Fruit fly (Drosophila melanogaster) whole organism, wandering third instar larva: ENCODE data around the gene mRpS30.

Source experiments
- Abd-B ChIP-seq: fragments of >200 bp; optimal IDR thresholded peaks from 2 replicates; lab custom pipeline; 2017; ENCODE audit warnings: missing biosample characterization, missing genetic modification characterization
- CG32264 ChIP-seq: fragments of 200-800 bp; sonication (Bioruptor generic); optimal IDR thresholded peaks from 2 replicates; lab custom pipeline; 2016; ENCODE audit warnings: missing biosample characterization, missing genetic modification characterization
- CG9705 ChIP-seq: fragments of 200-800 bp; sonication (Bioruptor generic); optimal IDR thresholded peaks from 2 replicates; lab custom pipeline; 2018; ENCODE audit warnings: missing biosample characterization, mild to moderate bottlenecking, missing genetic modification characterization
- CrebA ChIP-seq: fragments of 200-800 bp; sonication (Bioruptor generic); optimal IDR thresholded peaks from 2 replicates; lab custom pipeline; 2016; ENCODE audit warnings: missing biosample characterization, mild to moderate bottlenecking, missing genetic modification characterization, borderline replicate concordance
- Dfd ChIP-seq: fragments of >200 bp; optimal IDR thresholded peaks from 2 replicates; lab custom pipeline; 2017; ENCODE audit warnings: missing biosample characterization, missing genetic modification characterization
- Dif ChIP-seq: fragments of 200-275, 200-300 bp; sonication (Bioruptor generic); optimal IDR thresholded peaks from 2 replicates; lab custom pipeline; 2018; ENCODE audit warnings: missing biosample characterization, missing genetic modification characterization; ENCODE audit not compliant: partially characterized antibody
- GATAd ChIP-seq: sonication (Bioruptor generic); optimal IDR thresholded peaks from 2 replicates; lab custom pipeline; 2016; ENCODE audit warnings: missing biosample characterization, missing genetic modification characterization
- HLH106 ChIP-seq: fragments of 200-800 bp; optimal IDR thresholded peaks from 3 replicates; lab custom pipeline; 2019; ENCODE audit warnings: missing biosample characterization, mild to moderate bottlenecking, missing genetic modification characterization, moderate library complexity
- Hr83 ChIP-seq: fragments of 200-300 bp; sonication (Bioruptor generic); optimal IDR thresholded peaks from 2 replicates; lab custom pipeline; 2016; ENCODE audit warnings: missing biosample characterization, mild to moderate bottlenecking, missing genetic modification characterization, moderate library complexity; ENCODE audit not compliant: poor library complexity, severe bottlenecking
- Jra ChIP-seq: sonication (Bioruptor generic); optimal IDR thresholded peaks from 2 replicates; lab custom pipeline; 2016; ENCODE audit warnings: missing biosample characterization, missing genetic modification characterization
- Mio ChIP-seq: sonication (Bioruptor generic); optimal IDR thresholded peaks from 2 replicates; lab custom pipeline; 2016; ENCODE audit warnings: missing biosample characterization, missing genetic modification characterization
- Myc ChIP-seq: fragments of >200 bp; optimal IDR thresholded peaks from 2 replicates; lab custom pipeline; 2017
- N ChIP-seq: fragments of >200 bp; optimal IDR thresholded peaks from 2 replicates; lab custom pipeline; 2018; ENCODE audit warnings: missing biosample characterization, missing external identifiers, missing genetic modification characterization
- Rel ChIP-seq, 2 experiments: fragments of 200-800 bp; sonication (Bioruptor generic) in 1 of 2; optimal IDR thresholded peaks; 2 replicates in 1 of 2; 3 replicates in 1 of 2; lab custom pipeline; 2016 to 2019; ENCODE audit warnings: mild to moderate bottlenecking in 2 of 2, missing biosample characterization in 2 of 2, missing genetic modification characterization in 2 of 2, moderate library complexity in 1 of 2
- Vsx2 ChIP-seq: fragments of 200-300, 225-300 bp; sonication (Bioruptor generic); optimal IDR thresholded peaks from 2 replicates; lab custom pipeline; 2018; ENCODE audit warnings: missing biosample characterization, missing genetic modification characterization; ENCODE audit not compliant: partially characterized antibody
- br ChIP-seq: fragments of 200-800 bp; sonication (Bioruptor generic); optimal IDR thresholded peaks from 2 replicates; lab custom pipeline; 2016; ENCODE audit warnings: missing biosample characterization, missing genetic modification characterization
- brk ChIP-seq: fragments of 200-800 bp; sonication (Bioruptor generic); optimal IDR thresholded peaks from 2 replicates; lab custom pipeline; 2016; ENCODE audit warnings: missing biosample characterization, mild to moderate bottlenecking, missing genetic modification characterization
- dl ChIP-seq, 2 experiments: fragments of 175-275, 200-275 bp in 1 of 2; fragments of 200-275 bp in 1 of 2; sonication (Bioruptor generic); optimal IDR thresholded peaks; lab custom pipeline; 2018; ENCODE audit warnings: mild to moderate bottlenecking in 2 of 2, missing biosample characterization in 2 of 2, missing genetic modification characterization in 2 of 2, moderate library complexity in 2 of 2; ENCODE audit not compliant: partially characterized antibody in 2 of 2, insufficient read depth in 1 of 2
- dmrt93B ChIP-seq: fragments of 200-800 bp; sonication (Bioruptor generic); optimal IDR thresholded peaks from 2 replicates; lab custom pipeline; 2018; ENCODE audit warnings: missing biosample characterization, mild to moderate bottlenecking, missing genetic modification characterization
- dsf ChIP-seq: sonication (Bioruptor generic); optimal IDR thresholded peaks from 2 replicates; lab custom pipeline; 2016; ENCODE audit warnings: missing biosample characterization, missing genetic modification characterization, borderline replicate concordance
- ey ChIP-seq: fragments of 200-800 bp; sonication (Bioruptor generic); optimal IDR thresholded peaks from 2 replicates; lab custom pipeline; 2016; ENCODE audit warnings: missing biosample characterization, missing genetic modification characterization
- fru ChIP-seq: fragments of 200-800 bp; sonication (Bioruptor generic); optimal IDR thresholded peaks from 3 replicates; lab custom pipeline; 2016; ENCODE audit warnings: missing biosample characterization, mild to moderate bottlenecking, missing genetic modification characterization
- h ChIP-seq: fragments of 200-800 bp; sonication (Bioruptor generic); optimal IDR thresholded peaks from 3 replicates; lab custom pipeline; 2016; ENCODE audit warnings: missing biosample characterization, mild to moderate bottlenecking, missing genetic modification characterization
- jim ChIP-seq: fragments of 175-275, 200-325 bp; sonication (Bioruptor generic); optimal IDR thresholded peaks from 2 replicates; lab custom pipeline; 2016; ENCODE audit warnings: missing biosample characterization, mild to moderate bottlenecking, missing genetic modification characterization
- lola ChIP-seq: fragments of >200 bp; optimal IDR thresholded peaks from 2 replicates; lab custom pipeline; 2017; ENCODE audit warnings: missing biosample characterization, missing genetic modification characterization
- pan ChIP-seq: fragments of >200 bp; optimal IDR thresholded peaks from 2 replicates; lab custom pipeline; 2017
- rgr ChIP-seq: fragments of 200-800 bp; sonication (Bioruptor generic); optimal IDR thresholded peaks from 3 replicates; lab custom pipeline; 2016; ENCODE audit warnings: missing biosample characterization, mild to moderate bottlenecking, missing genetic modification characterization
- sage ChIP-seq: fragments of 200-800 bp; sonication (Bioruptor generic); optimal IDR thresholded peaks from 2 replicates; lab custom pipeline; 2016; ENCODE audit warnings: missing biosample characterization, mild to moderate bottlenecking, missing genetic modification characterization
- sv ChIP-seq: fragments of 200-800 bp; sonication (Bioruptor generic); optimal IDR thresholded peaks from 3 replicates; lab custom pipeline; 2016; ENCODE audit warnings: missing biosample characterization, missing genetic modification characterization
- tai ChIP-seq: sonication (Bioruptor generic); optimal IDR thresholded peaks from 2 replicates; lab custom pipeline; 2016; ENCODE audit warnings: missing biosample characterization, missing genetic modification characterization
- usp ChIP-seq: fragments of >200 bp; optimal IDR thresholded peaks from 2 replicates; lab custom pipeline; 2017; ENCODE audit warnings: missing biosample characterization, missing genetic modification characterization
- woc ChIP-seq: sonication (Bioruptor generic); optimal IDR thresholded peaks from 2 replicates; lab custom pipeline; 2016; ENCODE audit warnings: missing biosample characterization, mild to moderate bottlenecking, missing genetic modification characterization

The mRpS30 gene

DNA sequence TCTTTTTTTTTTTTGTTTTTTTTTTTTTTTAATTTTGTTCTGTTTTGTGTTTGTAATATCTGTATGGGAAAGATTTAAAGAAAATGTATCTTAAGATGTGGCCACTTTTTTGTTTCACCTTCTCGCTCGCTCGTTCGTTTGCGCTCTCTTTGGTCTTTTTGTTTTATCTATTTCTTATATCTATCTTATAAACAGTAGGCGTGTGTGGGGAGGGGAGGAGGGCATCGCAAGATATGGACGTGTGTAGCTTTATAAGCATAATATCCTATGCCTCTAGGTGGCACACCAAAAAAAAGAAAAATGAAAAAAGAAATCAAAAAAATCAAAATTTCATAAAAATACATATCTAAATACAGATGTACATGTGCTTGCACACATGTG, 26.8 kb downstream of the mRpS30 start:
- no peak for TF ChIP-seq rgr (GFP tag; lab: Kevin White, UChicago)
- TF ChIP-seq h (GFP tag; lab: Kevin White, UChicago) = no peak
- no peak for TF ChIP-seq CG32264 (GFP tag; lab: Kevin White, UChicago)
- no peak for TF ChIP-seq pan (lab: Kevin White, UChicago)
- no peak for TF ChIP-seq woc
- TF ChIP-seq lola (GFP tag; lab: Kevin White, UChicago) = no peak
- TF ChIP-seq dmrt93B (GFP tag; lab: Kevin White, UChicago) = no peak
- no peak for TF ChIP-seq ey
- no peak for TF ChIP-seq Jra
- TF ChIP-seq CG9705 (GFP tag; lab: Kevin White, UChicago) = no peak
- no peak for TF ChIP-seq dsf (GFP tag; lab: Kevin White, UChicago)
- TF ChIP-seq brk (GFP tag; lab: Kevin White, UChicago) = no peak
- no peak for TF ChIP-seq Mio (GFP tag; lab: Kevin White, UChicago)
- TF ChIP-seq Dif = no peak
- no peak for TF ChIP-seq sage
- TF ChIP-seq GATAd (GFP tag; lab: Kevin White, UChicago) = no peak
- TF ChIP-seq CrebA (GFP tag; lab: Kevin White, UChicago) = no peak
- no peak for TF ChIP-seq fru (GFP tag; lab: Kevin White, UChicago)

DNA sequence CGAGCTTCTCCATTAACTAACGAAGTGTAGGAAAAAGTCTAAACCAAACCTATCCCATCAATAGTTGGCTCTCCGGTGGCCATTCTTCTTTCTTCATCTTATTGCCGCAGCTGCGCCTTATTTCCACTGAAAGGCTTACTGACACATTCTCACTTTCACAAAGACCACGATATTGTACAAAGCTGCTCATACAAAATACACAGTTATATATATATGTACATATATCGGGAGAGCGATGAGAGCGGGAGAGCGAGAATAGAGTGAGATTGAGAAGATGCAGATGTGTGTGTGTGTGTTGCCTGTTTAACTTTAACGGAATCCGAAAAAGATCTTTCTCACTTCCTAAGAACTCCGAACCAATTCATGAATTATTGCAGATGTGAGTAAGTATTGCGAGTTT, 27.4 kb downstream of the mRpS30 start:
- TF ChIP-seq dmrt93B (GFP tag; lab: Kevin White, UChicago) (no peak), sage (peak; percentile 49), h (GFP tag; lab: Kevin White, UChicago) (no peak), fru (GFP tag; lab: Kevin White, UChicago) (peak; percentile 20), HLH106 (tag; lab: Kevin White, UChicago) (no peak), dl (GFP tag; optimal IDR thresholded peaks at IDR 0.05; lab: Kevin White, UChicago; ENCODE audit: insufficient read depth in 1 of 2, partially characterized antibody in 2 of 2) (peak in 1 of 2 experiments; percentile 79), rgr (GFP tag; lab: Kevin White, UChicago) (no peak), Dfd (no peak), brk (GFP tag; lab: Kevin White, UChicago) (no peak), Abd-B (GFP tag; lab: Kevin White, UChicago) (no peak), GATAd (GFP tag; lab: Kevin White, UChicago) (no peak), CrebA (GFP tag; lab: Kevin White, UChicago) (no peak), Vsx2 (peak; percentile 28), pan (lab: Kevin White, UChicago) (no peak), lola (GFP tag; lab: Kevin White, UChicago) (no peak), usp (GFP tag; lab: Kevin White, UChicago) (no peak), dsf (GFP tag; lab: Kevin White, UChicago) (no peak), Mio (GFP tag; lab: Kevin White, UChicago) (no peak), N (GFP tag; lab: Kevin White, UChicago) (peak; percentile 17), Rel (GFP tag; optimal IDR thresholded peaks at IDR 0.05; lab: Kevin White, UChicago) (peak; percentile 44), Rel (tag; optimal IDR thresholded peaks at IDR 0.05; lab: Kevin White, UChicago) (no peak), ey (no peak), br (GFP tag; lab: Kevin White, UChicago) (no peak), jim (no peak), Dif (peak; percentile 72), CG32264 (GFP tag; lab: Kevin White, UChicago) (no peak), tai (GFP tag; lab: Kevin White, UChicago) (peak; percentile 17), Hr83 (GFP tag; lab: Kevin White, UChicago) (no peak)

DNA sequence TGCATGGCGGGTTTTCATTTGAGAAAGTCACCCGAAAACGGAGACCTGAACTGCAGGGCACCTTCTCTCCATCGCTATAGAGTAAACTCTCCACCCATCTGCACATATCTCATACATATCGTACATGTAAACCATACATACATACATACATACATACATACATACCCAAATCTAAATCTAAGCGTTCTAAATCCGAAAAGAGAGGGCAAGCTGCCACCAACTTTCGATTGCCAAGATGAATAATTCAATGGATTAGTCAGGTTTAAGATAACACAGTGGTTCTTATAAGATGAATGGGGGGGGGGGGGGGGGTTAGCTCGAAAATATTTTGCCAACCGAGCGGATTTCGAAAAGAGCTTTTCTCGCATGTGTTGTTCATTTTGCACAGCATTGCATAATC, 28.6 kb downstream of the mRpS30 start:
- TF ChIP-seq Hr83 (GFP tag; lab: Kevin White, UChicago) (no peak), Dfd (peak; percentile 50)

DNA sequence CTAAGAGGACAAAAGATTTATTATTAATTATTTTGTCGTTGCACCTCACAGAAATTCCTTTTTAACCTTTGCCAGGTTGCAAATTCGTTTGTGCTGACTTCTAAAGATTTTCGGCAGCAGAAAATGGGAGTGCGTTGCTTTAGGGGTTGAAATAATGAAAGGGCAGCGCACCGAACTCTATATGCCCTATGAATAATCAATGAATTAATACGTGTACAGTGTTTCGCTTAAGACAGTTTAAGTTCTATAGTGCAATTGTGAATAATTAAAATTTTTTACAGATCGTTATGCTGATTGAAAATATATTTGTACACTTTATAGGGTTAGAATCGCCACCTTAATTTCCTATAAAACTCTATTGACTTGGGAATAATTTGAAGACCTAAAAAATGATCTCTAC, 30.3 kb downstream of the mRpS30 start:
- TF ChIP-seq br (GFP tag; lab: Kevin White, UChicago) (no peak), Mio (GFP tag; lab: Kevin White, UChicago) (no peak), GATAd (GFP tag; lab: Kevin White, UChicago) (no peak), Dfd (no peak), dmrt93B (GFP tag; lab: Kevin White, UChicago) (no peak), h (GFP tag; lab: Kevin White, UChicago) (no peak), sv (GFP tag; lab: Kevin White, UChicago) (no peak), ey (no peak), Myc (no peak), CG9705 (GFP tag; lab: Kevin White, UChicago) (no peak), brk (GFP tag; lab: Kevin White, UChicago) (no peak), dl (GFP tag; optimal IDR thresholded peaks at IDR 0.05; lab: Kevin White, UChicago; ENCODE audit: insufficient read depth in 1 of 2, partially characterized antibody in 2 of 2) (no peak)
- TF ChIP-seq, all 38 proteins: peak for 0
